Worm (Caenorhabditis elegans) whole organism, L1 larva: ENCODE results near the gene utx-1.

ENCODE experiments used
- blmp-1 ChIP-seq: fragments of 150-350 bp; optimal IDR thresholded peaks from 2 replicates; lab custom pipeline; 2014; ENCODE audit warnings: missing biosample characterization, missing genetic modification characterization
- ceh-82 ChIP-seq, 3 experiments: fragments of 150-350 bp in 1 of 3; sonication (generic microtip) in 2 of 3; optimal IDR thresholded peaks; 2 replicates each; lab custom pipeline; 2014 to 2017; ENCODE audit warnings: missing biosample characterization in 3 of 3, missing genetic modification characterization in 3 of 3
- dpl-1 ChIP-seq, 3 experiments: fragments of 150-350 bp in 2 of 3; sonication (generic microtip) in 1 of 3; optimal IDR thresholded peaks; 2 replicates each; lab custom pipeline; 2014 to 2017; ENCODE audit warnings: missing biosample characterization in 3 of 3, missing genetic modification characterization in 3 of 3, missing genetic modification reagents in 3 of 3
- dsc-1 ChIP-seq: sonication (generic microtip); optimal IDR thresholded peaks from 2 replicates; lab custom pipeline; 2016; ENCODE audit warnings: mild to moderate bottlenecking, missing genetic modification characterization, missing compliant biosample characterization
- elt-3 ChIP-seq, 6 experiments: fragments of 150-350 bp in 1 of 6; sonication (generic microtip); optimal IDR thresholded peaks; 2 replicates each; lab custom pipeline; 2017 to 2018; ENCODE audit warnings: missing biosample characterization in 6 of 6, missing genetic modification characterization in 6 of 6, inconsistent platforms in 1 of 6
- fkh-8 ChIP-seq: sonication (generic microtip); optimal IDR thresholded peaks from 2 replicates; lab custom pipeline; 2016; ENCODE audit warnings: mild to moderate bottlenecking, missing genetic modification characterization, missing compliant biosample characterization
- hlh-17 ChIP-seq: fragments of 200-800 bp; sonication (Bioruptor generic); optimal IDR thresholded peaks from 2 replicates; lab custom pipeline; 2018; ENCODE audit warnings: missing genetic modification characterization, mild to moderate bottlenecking, missing compliant biosample characterization, moderate library complexity, borderline replicate concordance
- jun-1 ChIP-seq: fragments of 150-350 bp; optimal IDR thresholded peaks from 2 replicates; lab custom pipeline; 2014; ENCODE audit warnings: missing biosample characterization, missing genetic modification reagents, missing genetic modification characterization
- mab-9 ChIP-seq: fragments of 200-800 bp; sonication (Bioruptor generic); IDR thresholded peaks from 2 replicates; pipeline ENCODE4 v1.3.6; 2022; ENCODE audit warnings: missing genetic modification reagents, missing genetic modification characterization, missing compliant biosample characterization
- sptf-1 ChIP-seq: fragments of 150-350 bp; optimal IDR thresholded peaks from 2 replicates; lab custom pipeline; 2014; ENCODE audit warnings: missing biosample characterization, missing genetic modification characterization
- unc-62 ChIP-seq: fragments of 150-350 bp; optimal IDR thresholded peaks from 2 replicates; lab custom pipeline; 2014; ENCODE audit warnings: missing biosample characterization, missing genetic modification reagents, missing genetic modification characterization

DNA sequence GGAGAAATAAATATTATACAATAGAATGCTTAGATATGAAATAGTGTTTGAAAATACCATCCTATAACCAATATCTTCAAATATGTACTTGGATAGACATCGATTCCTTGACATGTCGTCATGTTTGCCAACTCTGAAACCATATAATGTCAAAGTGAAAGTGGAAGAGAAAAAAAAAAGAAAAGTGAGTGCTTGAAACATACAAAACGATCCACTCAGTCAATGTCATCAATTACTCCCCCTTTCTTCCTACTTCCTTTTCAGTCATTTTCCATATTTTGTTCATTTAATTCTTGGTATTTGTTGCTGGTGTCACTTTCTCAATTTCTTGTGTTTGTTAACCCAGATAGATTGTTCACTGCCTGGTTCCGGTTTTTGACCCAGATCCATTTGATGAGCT lies 23.3 kb downstream of the utx-1 start, which contains the start of gene F18E9.4:
- no peak for TF ChIP-seq dpl-1 (GFP tag; optimal IDR thresholded peaks at IDR 0.05; lab: Kevin White, UChicago)
- TF ChIP-seq ceh-82 (tag; optimal IDR thresholded peaks at IDR 0.05; lab: Kevin White, UChicago) = no peak
- no peak for TF ChIP-seq unc-62 (GFP tag; lab: Kevin White, UChicago)
- no peak for TF ChIP-seq mab-9 (GFP tag; lab: Robert Waterston, UW)
- no peak for TF ChIP-seq blmp-1 (tag; lab: Kevin White, UChicago)
- TF ChIP-seq sptf-1 (tag; lab: Kevin White, UChicago) = no peak
- no peak for TF ChIP-seq elt-3 (tag; optimal IDR thresholded peaks at IDR 0.05; lab: Kevin White, UChicago)
- no peak for TF ChIP-seq fkh-8
- no peak for TF ChIP-seq jun-1 (tag; lab: Kevin White, UChicago)
- no peak for TF ChIP-seq hlh-17 (GFP tag; lab: Kevin White, UChicago)
- no peak for TF ChIP-seq dsc-1 (tag; lab: Kevin White, UChicago)
